Fruit fly (Drosophila melanogaster): Measurements from ENCODE around the gene CG1896.
A peak's percentile ranks its signal among the peaks of the same experiment; 100 is the strongest.

Gene CG1896

dm6 chr3R:31739067-31739786, 4.9 kb upstream of the CG1896 start:
- TF ChIP-seq Dll (optimal IDR thresholded peaks at IDR 0.05) (no peak), usp (GFP tag; optimal IDR thresholded peaks at IDR 0.05) (no peak), EcR (GFP tag; optimal IDR thresholded peaks at IDR 0.05) (no peak), pan (optimal IDR thresholded peaks at IDR 0.05) (no peak), CG8478 (optimal IDR thresholded peaks at IDR 0.05) (no peak), psq (optimal IDR thresholded peaks at IDR 0.05) (no peak)

DNA sequence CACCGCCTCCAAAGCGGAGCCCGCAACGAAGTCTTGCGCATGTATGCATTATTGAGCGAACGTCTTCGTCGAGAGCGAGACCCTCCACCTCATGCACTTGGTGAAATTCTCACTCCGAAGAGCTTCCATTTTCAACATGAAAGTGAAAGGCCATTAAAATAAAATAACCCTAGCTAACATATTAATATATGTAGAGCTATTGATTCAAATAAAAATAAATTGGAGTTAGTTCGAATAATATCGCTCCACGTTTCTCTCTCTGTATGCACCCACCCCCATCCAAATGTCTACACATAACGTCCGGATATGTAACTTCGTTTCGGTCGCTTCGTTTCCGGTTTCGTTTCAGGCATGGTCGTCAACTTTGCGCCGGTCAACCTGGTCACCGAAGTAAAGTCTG, 2.8 kb upstream of the CG1896 start:
- TF ChIP-seq EcR (GFP tag; optimal IDR thresholded peaks at IDR 0.05) (no peak), CG8478 (optimal IDR thresholded peaks at IDR 0.05) (no peak), usp (GFP tag; optimal IDR thresholded peaks at IDR 0.05) (no peak), pan (optimal IDR thresholded peaks at IDR 0.05) (no peak), psq (optimal IDR thresholded peaks at IDR 0.05) (no peak), Dll (optimal IDR thresholded peaks at IDR 0.05) (no peak)

- TF ChIP-seq EcR (GFP tag; optimal IDR thresholded peaks at IDR 0.05) (no peak), psq (optimal IDR thresholded peaks at IDR 0.05) (no peak), usp (GFP tag; optimal IDR thresholded peaks at IDR 0.05) (no peak), CG8478 (optimal IDR thresholded peaks at IDR 0.05) (no peak), Dll (optimal IDR thresholded peaks at IDR 0.05) (no peak), pan (optimal IDR thresholded peaks at IDR 0.05) (no peak)
Observed at dm6 chr3R:31743279-31743678, 803 bp upstream of the CG1896 start, which contains the start of gene Tbca. Tbca (plus strand) TSS chr3R:31743490.

DNA sequence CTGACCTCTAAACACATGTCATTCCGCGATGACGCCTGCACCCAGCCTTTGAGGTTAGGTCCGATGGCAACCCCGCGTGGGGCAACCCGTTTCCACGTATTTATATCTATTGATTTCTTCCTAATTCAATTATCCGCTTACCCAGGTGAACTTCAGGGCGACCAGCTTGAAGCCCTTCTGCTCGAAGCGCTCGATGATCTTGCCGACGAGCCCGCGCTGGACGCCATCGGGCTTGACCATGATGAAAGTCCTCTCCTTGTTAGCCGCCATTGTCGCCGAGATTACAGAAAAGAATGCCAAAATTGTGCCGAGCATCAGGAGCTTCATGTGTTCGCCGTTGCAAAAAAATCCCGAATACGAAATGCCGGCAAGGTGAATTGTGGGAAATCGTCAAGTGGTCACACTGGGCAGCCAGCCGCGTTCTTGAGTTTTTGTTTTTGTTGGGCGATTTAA, 1.6 kb downstream of the CG1896 start, which contains the start of gene awd:
Gene awd (minus strand): TSS at position 449 of the 453 bp plus-strand sequence.
- no peak for TF ChIP-seq pan (optimal IDR thresholded peaks at IDR 0.05)
- no peak for TF ChIP-seq psq (optimal IDR thresholded peaks at IDR 0.05)
- TF ChIP-seq EcR (GFP tag; optimal IDR thresholded peaks at IDR 0.05): no peak
- TF ChIP-seq usp (GFP tag; optimal IDR thresholded peaks at IDR 0.05): no peak
- TF ChIP-seq Dll (optimal IDR thresholded peaks at IDR 0.05): no peak
- no peak for TF ChIP-seq CG8478 (optimal IDR thresholded peaks at IDR 0.05)

DNA sequence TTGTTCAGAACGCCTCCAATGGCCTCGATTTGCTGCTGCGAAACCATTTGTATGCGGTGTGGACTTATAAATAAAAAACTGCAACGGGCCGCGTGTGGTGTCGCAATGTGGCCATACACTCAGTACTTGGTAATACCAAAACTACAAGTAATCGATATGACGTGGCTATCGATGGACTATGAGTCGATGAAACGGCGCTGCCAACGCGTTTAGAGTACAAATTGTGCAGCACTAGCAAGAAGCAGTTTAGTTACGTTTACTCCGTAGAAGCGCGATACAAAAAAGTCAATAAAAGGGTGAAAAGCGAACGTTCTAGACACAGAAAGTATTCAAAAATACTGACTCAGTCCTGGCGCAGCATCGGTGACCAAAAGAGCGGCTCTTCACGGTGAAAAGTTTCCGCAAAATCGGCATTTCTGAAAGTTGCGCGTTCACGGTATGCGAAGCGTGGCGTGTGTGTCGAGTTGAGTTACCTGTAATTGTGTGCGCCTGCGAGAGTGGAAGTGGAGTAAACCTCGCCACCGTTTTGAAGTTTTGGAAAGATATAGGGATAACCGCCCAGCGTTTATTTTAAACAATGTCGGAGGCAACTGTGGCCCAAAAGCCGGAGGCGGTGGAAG, 3.5 kb downstream of the CG1896 start, which contains the start of the genes nero and CG1910:
Gene nero (minus strand): TSS at position 130 of the 620 bp plus-strand sequence.
Gene CG1910 (plus strand): TSS at position 215 of the 620 bp plus-strand sequence.
- no peak for TF ChIP-seq pan (optimal IDR thresholded peaks at IDR 0.05)
- TF ChIP-seq psq (optimal IDR thresholded peaks at IDR 0.05): no peak
- TF ChIP-seq EcR (GFP tag; optimal IDR thresholded peaks at IDR 0.05): no peak
- TF ChIP-seq usp (GFP tag; optimal IDR thresholded peaks at IDR 0.05): no peak
- TF ChIP-seq CG8478 (optimal IDR thresholded peaks at IDR 0.05): no peak
- TF ChIP-seq Dll (optimal IDR thresholded peaks at IDR 0.05): no peak

- TF ChIP-seq pan (optimal IDR thresholded peaks at IDR 0.05) (no peak), EcR (GFP tag; optimal IDR thresholded peaks at IDR 0.05) (no peak), CG8478 (optimal IDR thresholded peaks at IDR 0.05) (peak; percentile 68), psq (optimal IDR thresholded peaks at IDR 0.05) (peak; percentile 60), Dll (optimal IDR thresholded peaks at IDR 0.05) (no peak), usp (GFP tag; optimal IDR thresholded peaks at IDR 0.05) (no peak)
Observed at dm6 chr3R:31748093-31748996, 4.3 kb downstream of the CG1896 start.

- no peak for TF ChIP-seq pan (optimal IDR thresholded peaks at IDR 0.05)
- TF ChIP-seq usp (GFP tag; optimal IDR thresholded peaks at IDR 0.05): no peak
- no peak for TF ChIP-seq EcR (GFP tag; optimal IDR thresholded peaks at IDR 0.05)
- TF ChIP-seq CG8478 (optimal IDR thresholded peaks at IDR 0.05): no peak
- no peak for TF ChIP-seq psq (optimal IDR thresholded peaks at IDR 0.05)
Observed at dm6 chr3R:31754605-31755004, 10.5 kb downstream of the CG1896 start, which contains the start of gene salt. salt (minus strand) TSS chr3R:31754705.

- TF ChIP-seq EcR (GFP tag; optimal IDR thresholded peaks at IDR 0.05) (no peak), psq (optimal IDR thresholded peaks at IDR 0.05) (no peak), Dll (optimal IDR thresholded peaks at IDR 0.05) (no peak), pan (optimal IDR thresholded peaks at IDR 0.05) (no peak), usp (GFP tag; optimal IDR thresholded peaks at IDR 0.05) (no peak), CG8478 (optimal IDR thresholded peaks at IDR 0.05) (no peak)
Observed at dm6 chr3R:31758587-31759167, 14.6 kb downstream of the CG1896 start, which contains the start of gene CG2187. CG2187 (minus strand) TSS chr3R:31758637.

dm6 chr3R:31761529-31762009, 17.5 kb downstream of the CG1896 start, which contains the start of gene Smvt:
Smvt (minus strand) TSS chr3R:31761579.
- TF ChIP-seq pan (optimal IDR thresholded peaks at IDR 0.05): no peak
- TF ChIP-seq usp (GFP tag; optimal IDR thresholded peaks at IDR 0.05): no peak
- no peak for TF ChIP-seq CG8478 (optimal IDR thresholded peaks at IDR 0.05)
- no peak for TF ChIP-seq psq (optimal IDR thresholded peaks at IDR 0.05)

dm6 chr3R:31762672-31763071, 18.6 kb downstream of the CG1896 start:
- TF ChIP-seq EcR (GFP tag; optimal IDR thresholded peaks at IDR 0.05): no peak
- TF ChIP-seq pan (optimal IDR thresholded peaks at IDR 0.05): no peak
- no peak for TF ChIP-seq Dll (optimal IDR thresholded peaks at IDR 0.05)
- no peak for TF ChIP-seq psq (optimal IDR thresholded peaks at IDR 0.05)
- TF ChIP-seq usp (GFP tag; optimal IDR thresholded peaks at IDR 0.05): no peak
- no peak for TF ChIP-seq CG8478 (optimal IDR thresholded peaks at IDR 0.05)

dm6 chr3R:31764672-31765071, 20.6 kb downstream of the CG1896 start, which contains the start of gene CG2150:
CG2150 (minus strand) TSS chr3R:31764772.
- TF ChIP-seq usp (GFP tag; optimal IDR thresholded peaks at IDR 0.05): no peak
- TF ChIP-seq psq (optimal IDR thresholded peaks at IDR 0.05): no peak
- TF ChIP-seq EcR (GFP tag; optimal IDR thresholded peaks at IDR 0.05): no peak
- TF ChIP-seq CG8478 (optimal IDR thresholded peaks at IDR 0.05): no peak
- TF ChIP-seq pan (optimal IDR thresholded peaks at IDR 0.05): no peak
- TF ChIP-seq Dll (optimal IDR thresholded peaks at IDR 0.05): no peak
